Fruit fly (Drosophila melanogaster): Measurements from ENCODE around the gene CASK.
A peak's percentile ranks its signal among the peaks of the same experiment; 100 is the strongest.

CASK gene

DNA sequence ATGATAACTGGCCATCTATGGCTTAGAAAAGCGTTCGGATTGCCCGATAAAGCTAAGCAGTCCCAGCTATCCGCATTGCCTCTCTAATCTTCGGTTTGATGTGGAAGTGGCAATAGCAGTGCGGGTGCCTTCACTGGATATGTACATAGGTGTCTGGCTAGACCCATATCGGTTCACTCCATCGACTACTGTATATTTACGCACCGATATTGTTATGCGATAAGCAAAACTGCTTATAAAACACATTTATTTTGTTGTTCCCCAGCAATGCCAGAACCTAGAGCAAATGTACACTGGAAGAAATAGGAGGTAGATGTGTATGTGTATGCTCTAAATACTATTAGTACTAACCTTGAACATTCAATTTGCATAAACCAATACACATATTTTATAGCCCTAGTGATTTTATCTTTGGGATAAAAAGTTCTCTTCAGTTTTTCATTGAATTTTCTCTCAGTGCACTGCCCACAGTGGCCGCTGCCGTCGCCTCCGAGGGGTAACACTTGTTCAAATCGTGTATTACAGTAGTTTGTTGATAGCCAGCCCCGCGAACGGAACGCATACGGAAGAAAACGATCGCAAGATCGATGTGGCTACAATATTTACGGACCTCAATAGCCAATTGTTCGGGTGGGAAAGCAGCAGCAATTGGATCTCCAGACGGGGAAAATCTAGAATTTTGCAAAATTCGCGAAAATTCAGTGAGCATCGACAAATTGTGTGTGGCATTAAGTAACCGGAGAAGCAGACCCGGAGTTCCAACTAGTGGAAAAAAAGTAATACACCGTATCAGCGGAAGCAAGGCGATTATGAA is 47.9 kb upstream of the CASK start, which contains the start of gene CG31431 (continued):
- TF ChIP-seq knrl (GFP tag; IDR thresholded peaks at IDR 0.05; ENCODE audit: partially characterized antibody), result no peak
- peak; percentile 93 for TF ChIP-seq Ssrp (tag; optimal IDR thresholded peaks at IDR 0.05)
- TF ChIP-seq Ptx1 (GFP tag; IDR thresholded peaks at IDR 0.05), result peak; percentile 97
- peak; percentile 95 for TF ChIP-seq CG4730 (GFP tag; IDR thresholded peaks at IDR 0.05)
- peak; percentile 97 for TF ChIP-seq az2 (GFP tag; optimal IDR thresholded peaks at IDR 0.05)
- peak; percentile 98 for TF ChIP-seq zfh1 (GFP tag; IDR thresholded peaks at IDR 0.05)
- TF ChIP-seq CG10267 (tag; optimal IDR thresholded peaks at IDR 0.05), result peak; percentile 91
- peak; percentile 95 for TF ChIP-seq Awh (GFP tag; IDR thresholded peaks at IDR 0.05)
- TF ChIP-seq mirr (GFP tag; optimal IDR thresholded peaks at IDR 0.05), result peak; percentile 98
- TF ChIP-seq NC2α (GFP tag; optimal IDR thresholded peaks at IDR 0.05), result peak; percentile 93
- peak; percentile 98 for TF ChIP-seq gro (GFP tag; optimal IDR thresholded peaks at IDR 0.05)
- peak; percentile 93 for TF ChIP-seq Usf (GFP tag; optimal IDR thresholded peaks at IDR 0.05)
- TF ChIP-seq CG18599 (GFP tag; optimal IDR thresholded peaks at IDR 0.05), result peak; percentile 99
- peak; percentile 94 for TF ChIP-seq GATAe (GFP tag; conservative IDR thresholded peaks at IDR 0.05)
- peak; percentile 94 for TF ChIP-seq CG9876 (GFP tag; optimal IDR thresholded peaks at IDR 0.05)
- TF ChIP-seq caup (GFP tag; optimal IDR thresholded peaks at IDR 0.05; ENCODE audit: severe bottlenecking), result peak; percentile 98
- TF ChIP-seq Ets97D (GFP tag; optimal IDR thresholded peaks at IDR 0.05), result peak; percentile 90
- no peak for TF ChIP-seq bbx (GFP tag; IDR thresholded peaks at IDR 0.05; ENCODE audit: partially characterized antibody)
- peak; percentile 97 for TF ChIP-seq Hsf (GFP tag; optimal IDR thresholded peaks at IDR 0.05)
- TF ChIP-seq CG3407 (GFP tag; optimal IDR thresholded peaks at IDR 0.05), result peak; percentile 90
- peak; percentile 99 for TF ChIP-seq Rfx (GFP tag; IDR thresholded peaks at IDR 0.05)
- peak; percentile 84 for TF ChIP-seq CkIIα-i1 (GFP tag; IDR thresholded peaks at IDR 0.05)
- TF ChIP-seq sug (tag; optimal IDR thresholded peaks at IDR 0.05), result peak; percentile 96
- TF ChIP-seq ranshi (GFP tag; IDR thresholded peaks at IDR 0.05), result peak; percentile 98
- peak; percentile 86 for TF ChIP-seq CG2202 (tag; optimal IDR thresholded peaks at IDR 0.05)
- peak; percentile 93 for TF ChIP-seq Abd-B (GFP tag; optimal IDR thresholded peaks at IDR 0.05)
- TF ChIP-seq ftz-f1 (GFP tag; optimal IDR thresholded peaks at IDR 0.05), result peak; percentile 83
- TF ChIP-seq E2f2 (GFP tag; IDR thresholded peaks at IDR 0.05), result peak; percentile 81
- TF ChIP-seq luna (GFP tag; optimal IDR thresholded peaks at IDR 0.05), result peak; percentile 94
- TF ChIP-seq PHDP (tag; optimal IDR thresholded peaks at IDR 0.05), result peak; percentile 98
- TF ChIP-seq CrebB (tag; optimal IDR thresholded peaks at IDR 0.05), result peak; percentile 97
- TF ChIP-seq disco-r (GFP tag; optimal IDR thresholded peaks at IDR 0.05), result peak; percentile 94
- TF ChIP-seq CG18011 (GFP tag; optimal IDR thresholded peaks at IDR 0.05), result peak; percentile 81
- peak; percentile 97 for TF ChIP-seq CG13894 (tag; optimal IDR thresholded peaks at IDR 0.05)
- peak; percentile 96 for TF ChIP-seq CG12299 (tag; optimal IDR thresholded peaks at IDR 0.05)
- TF ChIP-seq Dad (GFP tag; optimal IDR thresholded peaks at IDR 0.05), result peak; percentile 96
- TF ChIP-seq Deaf1 (tag; optimal IDR thresholded peaks at IDR 0.05), result peak; percentile 88
- peak; percentile 95 to 96 for TF ChIP-seq Hr51 (GFP tag; optimal IDR thresholded peaks at IDR 0.05)
- TF ChIP-seq CG10979 (tag; optimal IDR thresholded peaks at IDR 0.05), result peak; percentile 96
- TF ChIP-seq CG1792 (GFP tag; optimal IDR thresholded peaks at IDR 0.05), result peak; percentile 97
- TF ChIP-seq CG14050 (GFP tag; IDR thresholded peaks at IDR 0.05), result peak; percentile 96
- peak; percentile 95 for TF ChIP-seq CG1647 (GFP tag; optimal IDR thresholded peaks at IDR 0.05)
- TF ChIP-seq HLH3B (GFP tag; IDR thresholded peaks at IDR 0.05), result peak; percentile 97
- peak; percentile 95 for TF ChIP-seq CG4328 (GFP tag; optimal IDR thresholded peaks at IDR 0.05)
- TF ChIP-seq Gug (GFP tag; IDR thresholded peaks at IDR 0.05), result peak; percentile 93
- TF ChIP-seq hkb (optimal IDR thresholded peaks at IDR 0.05), result no peak
- peak; percentile 98 for TF ChIP-seq hkb (GFP tag; IDR thresholded peaks at IDR 0.05)
- TF ChIP-seq CG6689 (GFP tag; IDR thresholded peaks at IDR 0.05), result peak; percentile 97
- TF ChIP-seq otp (GFP tag; IDR thresholded peaks at IDR 0.05), result peak; percentile 95
